Worm (Caenorhabditis elegans): ENCODE measurements around the gene sqv-2.

sqv-2 gene

DNA sequence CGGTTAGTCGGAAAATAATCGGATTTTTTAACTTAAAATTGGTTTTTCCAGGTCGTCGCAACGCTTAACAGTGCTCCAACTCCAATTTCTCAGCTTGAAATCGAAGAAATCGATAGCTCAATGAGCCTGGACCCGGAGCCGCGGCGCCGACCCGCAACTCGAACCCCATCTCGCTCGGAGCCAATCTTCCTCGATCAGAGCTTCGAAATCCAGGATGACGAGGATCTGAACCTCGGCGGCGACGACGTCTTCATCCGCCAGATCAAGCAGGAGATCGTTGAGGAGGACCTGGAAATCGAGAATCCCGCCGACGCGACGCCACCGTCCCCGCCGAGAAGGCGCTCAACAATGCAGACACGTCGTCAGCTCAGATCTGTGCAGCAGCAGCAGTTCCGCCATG, 26.0 kb upstream of the sqv-2 start:
- TF ChIP-seq B0310.2 (tag; optimal IDR thresholded peaks at IDR 0.05) (no peak), scrt-1 (GFP tag; IDR thresholded peaks at IDR 0.05) (no peak), hmbx-1 (tag; optimal IDR thresholded peaks at IDR 0.05) (no peak), ama-1 (optimal IDR thresholded peaks at IDR 0.05) (no peak), sea-1 (GFP tag; conservative IDR thresholded peaks at IDR 0.05) (no peak), hmg-4 (GFP tag; optimal IDR thresholded peaks at IDR 0.05) (no peak), ceh-13 (GFP tag; optimal IDR thresholded peaks at IDR 0.05) (no peak), tra-4 (tag; optimal IDR thresholded peaks at IDR 0.05) (no peak), ets-7 (tag; optimal IDR thresholded peaks at IDR 0.05) (no peak), F13C5.2 (tag; optimal IDR thresholded peaks at IDR 0.05) (no peak), tbx-11 (GFP tag; IDR thresholded peaks at IDR 0.05) (no peak), hnd-1 (tag; optimal IDR thresholded peaks at IDR 0.05) (no peak)

DNA sequence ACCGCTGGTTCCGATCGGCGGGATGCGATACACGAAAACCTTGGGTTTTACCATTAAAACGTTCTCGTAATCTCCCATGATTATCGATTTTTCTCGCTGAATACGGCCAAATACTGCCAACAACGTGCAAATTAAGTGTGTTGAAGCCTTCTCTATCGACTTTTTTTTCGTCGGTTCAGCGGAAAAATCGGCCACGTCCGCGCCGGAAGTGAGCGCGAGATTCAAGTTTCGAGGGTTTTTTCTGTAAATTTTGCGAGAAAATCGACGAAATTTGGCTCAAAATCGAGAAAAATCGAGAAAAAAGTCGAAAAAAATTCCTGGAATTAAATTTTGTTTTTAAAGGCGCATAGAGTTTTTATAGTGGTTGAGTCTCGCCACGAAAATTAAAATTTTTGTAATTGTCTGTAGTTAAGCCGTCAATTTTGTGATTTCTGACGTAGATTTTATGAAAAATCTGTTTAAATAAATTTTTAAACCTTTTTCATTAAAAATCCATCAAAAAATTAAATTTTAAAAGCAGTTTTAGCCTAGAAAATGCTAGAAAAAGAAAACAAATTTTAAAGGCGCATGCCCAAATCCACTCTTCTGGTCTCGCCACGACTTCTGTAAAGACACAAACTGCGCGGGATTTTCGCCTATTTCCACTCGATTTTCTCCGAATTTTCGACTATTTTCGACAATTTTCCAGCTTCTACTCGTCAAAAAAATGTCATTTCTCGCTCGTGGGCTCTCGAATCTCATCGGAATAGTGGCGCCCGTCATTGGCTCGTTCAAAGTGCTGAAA, 25.1 kb upstream of the sqv-2 start, which contains the start of the genes ncap-1 and Y110A2AR.1:
Gene ncap-1 (minus strand): TSS at position 241 of the 784 bp plus-strand sequence.
Gene Y110A2AR.1 (plus strand): TSS at position 637 of the 784 bp plus-strand sequence.
- TF ChIP-seq flt-1 (GFP tag; IDR thresholded peaks at IDR 0.05) (no peak), hmg-4 (GFP tag; optimal IDR thresholded peaks at IDR 0.05) (no peak), pes-1 (GFP tag; IDR thresholded peaks at IDR 0.05) (no peak), ceh-13 (GFP tag; optimal IDR thresholded peaks at IDR 0.05) (no peak), aly-1 (tag; optimal IDR thresholded peaks at IDR 0.05) (no peak), tra-4 (tag; optimal IDR thresholded peaks at IDR 0.05) (no peak), F13C5.2 (tag; optimal IDR thresholded peaks at IDR 0.05) (no peak), tbx-11 (GFP tag; IDR thresholded peaks at IDR 0.05) (no peak), scrt-1 (GFP tag; IDR thresholded peaks at IDR 0.05) (no peak), sea-1 (GFP tag; conservative IDR thresholded peaks at IDR 0.05) (no peak), ets-7 (tag; optimal IDR thresholded peaks at IDR 0.05) (no peak)

DNA sequence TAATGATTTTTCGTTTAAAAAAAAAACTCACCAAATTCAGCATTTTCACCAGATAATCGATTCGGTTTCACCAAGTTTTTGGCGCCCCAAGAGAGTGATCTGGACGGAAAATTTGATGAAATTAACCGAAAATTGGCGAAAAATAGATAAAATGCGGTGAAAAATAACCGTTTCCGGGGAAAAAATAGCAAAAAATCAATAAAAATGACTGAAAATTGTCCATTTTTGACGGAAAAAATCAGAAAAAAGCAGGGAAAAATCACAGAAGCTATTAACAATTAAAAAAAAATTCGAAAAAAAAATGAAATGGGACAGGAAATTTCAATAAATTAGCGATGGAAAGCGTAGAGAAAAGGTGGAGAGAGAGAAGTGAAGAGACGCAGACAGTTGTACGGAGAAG, 19.3 kb upstream of the sqv-2 start, which contains the start of gene ubc-15:
Gene ubc-15 (minus strand): TSS at position 101 of the 400 bp plus-strand sequence.
- no peak for TF ChIP-seq tbx-37 (GFP tag; conservative IDR thresholded peaks at IDR 0.05)
- no peak for TF ChIP-seq aly-1 (tag; optimal IDR thresholded peaks at IDR 0.05)
- no peak for TF ChIP-seq hnd-1 (tag; optimal IDR thresholded peaks at IDR 0.05)
- no peak for TF ChIP-seq ama-1 (optimal IDR thresholded peaks at IDR 0.05)
- no peak for TF ChIP-seq tra-4 (tag; optimal IDR thresholded peaks at IDR 0.05)
- no peak for TF ChIP-seq flt-1 (GFP tag; IDR thresholded peaks at IDR 0.05)
- no peak for TF ChIP-seq ceh-13 (GFP tag; optimal IDR thresholded peaks at IDR 0.05)
- no peak for TF ChIP-seq sea-1 (GFP tag; conservative IDR thresholded peaks at IDR 0.05)
- TF ChIP-seq hmg-4 (GFP tag; optimal IDR thresholded peaks at IDR 0.05), result no peak
- TF ChIP-seq ceh-36 (tag; optimal IDR thresholded peaks at IDR 0.05), result no peak
- no peak for TF ChIP-seq F13C5.2 (tag; optimal IDR thresholded peaks at IDR 0.05)
- no peak for TF ChIP-seq scrt-1 (GFP tag; IDR thresholded peaks at IDR 0.05)
- no peak for TF ChIP-seq pes-1 (GFP tag; IDR thresholded peaks at IDR 0.05)
- no peak for TF ChIP-seq ets-7 (tag; optimal IDR thresholded peaks at IDR 0.05)
- no peak for TF ChIP-seq B0310.2 (tag; optimal IDR thresholded peaks at IDR 0.05)
- TF ChIP-seq hmbx-1 (tag; optimal IDR thresholded peaks at IDR 0.05), result no peak
- no peak for TF ChIP-seq tbx-11 (GFP tag; IDR thresholded peaks at IDR 0.05)

DNA sequence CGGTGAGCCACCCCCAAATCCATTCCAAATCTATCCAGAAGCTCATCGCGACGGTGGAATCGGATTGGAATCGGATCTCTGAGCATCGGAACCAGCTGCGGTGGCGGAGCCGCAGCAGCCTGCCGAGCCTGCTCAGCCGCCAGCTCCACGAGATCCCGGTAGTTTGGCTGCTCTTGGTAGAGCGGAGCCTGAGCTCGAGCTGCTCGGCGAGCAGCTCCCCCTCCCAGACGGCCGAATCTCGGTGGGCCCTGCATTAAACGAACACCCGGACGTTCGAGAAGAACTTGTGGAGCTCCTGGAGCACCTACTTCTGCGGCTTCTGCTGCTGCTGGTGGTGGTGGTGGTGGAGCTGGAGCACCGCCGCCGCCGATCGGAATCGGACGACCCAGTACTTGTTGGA, 9.6 kb upstream of the sqv-2 start:
- TF ChIP-seq hmbx-1 (tag; optimal IDR thresholded peaks at IDR 0.05) (no peak), sea-1 (GFP tag; conservative IDR thresholded peaks at IDR 0.05) (no peak), pes-1 (GFP tag; IDR thresholded peaks at IDR 0.05) (no peak), ceh-36 (tag; optimal IDR thresholded peaks at IDR 0.05) (no peak), aly-1 (tag; optimal IDR thresholded peaks at IDR 0.05) (no peak), tbx-11 (GFP tag; IDR thresholded peaks at IDR 0.05) (no peak), hnd-1 (tag; optimal IDR thresholded peaks at IDR 0.05) (no peak), ets-7 (tag; optimal IDR thresholded peaks at IDR 0.05) (no peak), tra-4 (tag; optimal IDR thresholded peaks at IDR 0.05) (no peak), F13C5.2 (tag; optimal IDR thresholded peaks at IDR 0.05) (no peak), flt-1 (GFP tag; IDR thresholded peaks at IDR 0.05) (no peak), B0310.2 (tag; optimal IDR thresholded peaks at IDR 0.05) (no peak)

DNA sequence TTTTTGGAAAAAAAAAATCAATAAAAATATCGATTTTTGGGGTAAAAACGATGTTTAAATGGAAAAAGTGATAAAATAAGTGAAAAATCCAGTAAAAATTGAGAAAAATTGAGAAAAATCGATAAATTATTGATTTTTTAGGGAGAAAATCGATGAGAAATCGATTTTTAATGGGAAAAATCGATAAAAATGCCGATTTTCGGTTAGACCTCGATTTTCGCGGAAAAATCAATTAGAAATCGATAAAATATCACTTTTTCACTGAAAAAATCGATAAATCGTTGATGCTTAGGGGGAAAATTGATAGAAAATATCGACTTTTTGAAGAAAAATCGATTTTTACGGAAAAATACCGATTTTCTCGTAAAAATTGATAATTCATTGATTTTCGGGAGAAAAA, 7.0 kb upstream of the sqv-2 start:
- no peak for TF ChIP-seq ceh-36 (tag; optimal IDR thresholded peaks at IDR 0.05)
- TF ChIP-seq scrt-1 (GFP tag; IDR thresholded peaks at IDR 0.05), result no peak
- no peak for TF ChIP-seq tbx-11 (GFP tag; IDR thresholded peaks at IDR 0.05)
- no peak for TF ChIP-seq hmbx-1 (tag; optimal IDR thresholded peaks at IDR 0.05)
- no peak for TF ChIP-seq ceh-13 (GFP tag; optimal IDR thresholded peaks at IDR 0.05)
- TF ChIP-seq tra-4 (tag; optimal IDR thresholded peaks at IDR 0.05), result no peak
- no peak for TF ChIP-seq tbx-37 (GFP tag; conservative IDR thresholded peaks at IDR 0.05)
- no peak for TF ChIP-seq hnd-1 (tag; optimal IDR thresholded peaks at IDR 0.05)

DNA sequence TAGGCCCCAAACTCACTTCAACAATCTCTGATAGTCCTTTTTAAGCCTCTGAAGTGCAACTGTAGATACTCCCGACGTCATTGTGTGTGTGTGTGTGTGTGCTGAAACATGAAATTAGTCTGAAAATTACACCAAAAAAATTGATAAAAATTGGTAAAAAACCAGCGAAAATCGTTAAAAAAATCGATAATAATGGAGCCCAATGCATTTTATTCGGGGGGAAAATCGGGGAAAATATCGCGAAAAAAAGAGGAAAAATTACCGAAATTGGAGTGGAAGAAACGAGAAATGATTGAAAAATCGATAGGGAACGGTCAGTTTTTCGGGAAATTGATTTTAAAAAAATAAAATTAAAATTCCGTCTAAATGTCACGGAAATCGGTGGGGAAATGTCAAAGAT, 6.1 kb upstream of the sqv-2 start, which contains the start of gene ubc-26:
Gene ubc-26 (minus strand): TSS at position 101 of the 400 bp plus-strand sequence.
- TF ChIP-seq sea-1 (GFP tag; conservative IDR thresholded peaks at IDR 0.05) (no peak), tra-4 (tag; optimal IDR thresholded peaks at IDR 0.05) (no peak), ama-1 (optimal IDR thresholded peaks at IDR 0.05) (no peak), ets-7 (tag; optimal IDR thresholded peaks at IDR 0.05) (no peak), flt-1 (GFP tag; IDR thresholded peaks at IDR 0.05) (no peak), aly-1 (tag; optimal IDR thresholded peaks at IDR 0.05) (no peak), ceh-36 (tag; optimal IDR thresholded peaks at IDR 0.05) (no peak), F13C5.2 (tag; optimal IDR thresholded peaks at IDR 0.05) (no peak), tbx-11 (GFP tag; IDR thresholded peaks at IDR 0.05) (no peak), pes-1 (GFP tag; IDR thresholded peaks at IDR 0.05) (no peak), hmbx-1 (tag; optimal IDR thresholded peaks at IDR 0.05) (no peak), hmg-4 (GFP tag; optimal IDR thresholded peaks at IDR 0.05) (no peak), B0310.2 (tag; optimal IDR thresholded peaks at IDR 0.05) (no peak), hnd-1 (tag; optimal IDR thresholded peaks at IDR 0.05) (no peak)
